Worm (Caenorhabditis elegans): ENCODE measurements around the gene srh-298.

ce11 chrV:17855889-17856288 lies 37.2 kb downstream of the srh-298 start, which contains the start of gene tcc-1:
- TF ChIP-seq him-1 (tag; optimal IDR thresholded peaks at IDR 0.05) (no peak), bed-2 (GFP tag; IDR thresholded peaks at IDR 0.05) (no peak), unc-62 (GFP tag; optimal IDR thresholded peaks at IDR 0.05) (no peak), ama-1 (optimal IDR thresholded peaks at IDR 0.05) (no peak), ama-1 (GFP tag; optimal IDR thresholded peaks at IDR 0.05) (no peak)
